Fruit fly (Drosophila melanogaster) whole organism, pupa: ENCODE results near the gene Phlpp.

Experiments used
- CG13204 ChIP-seq: fragments of 200-800 bp; sonication (Bioruptor generic); optimal IDR thresholded peaks from 2 replicates; lab custom pipeline; 2018; ENCODE audit warnings: missing biosample characterization, mild to moderate bottlenecking, missing genetic modification characterization, moderate library complexity
- CG17806 ChIP-seq: fragments of 200-800 bp; sonication (Bioruptor generic); optimal IDR thresholded peaks from 2 replicates; lab custom pipeline; 2018; ENCODE audit warnings: missing biosample characterization, mild to moderate bottlenecking, missing genetic modification characterization, moderate library complexity
- CG34367 ChIP-seq: fragments of 200-800 bp; sonication (Bioruptor generic); optimal IDR thresholded peaks from 2 replicates; lab custom pipeline; 2018; ENCODE audit warnings: missing biosample characterization, mild to moderate bottlenecking, missing genetic modification characterization
- CG9948 ChIP-seq: fragments of 200-800 bp; sonication (Bioruptor generic); optimal IDR thresholded peaks from 2 replicates; lab custom pipeline; 2018; ENCODE audit warnings: missing biosample characterization, mild to moderate bottlenecking, missing genetic modification characterization, moderate library complexity
- EcR ChIP-seq: fragments of 200-800 bp; sonication (Bioruptor generic); optimal IDR thresholded peaks from 3 replicates; lab custom pipeline; 2019; ENCODE audit warnings: missing biosample characterization, missing genetic modification characterization, mild to moderate bottlenecking, moderate library complexity, missing genetic modification reagents
- Ets98B ChIP-seq: fragments of 200-800 bp; sonication (Bioruptor generic); IDR thresholded peaks from 2 replicates; pipeline ENCODE4 v1.3.6; 2022; ENCODE audit warnings: missing biosample characterization, missing genetic modification characterization
- Pif1B ChIP-seq: fragments of 200-800 bp; sonication (Bioruptor generic); optimal IDR thresholded peaks from 3 replicates; lab custom pipeline; 2016; ENCODE audit warnings: missing biosample characterization, missing genetic modification characterization

dm6 chr2L:19071713-19072112 is 12.8 kb downstream of the Phlpp start:
- TF ChIP-seq CG13204 (no peak), EcR (GFP tag; lab: Kevin White, UChicago) (no peak), CG9948 (tag; lab: Kevin White, UChicago) (no peak), Pif1B (no peak), CG17806 (tag; lab: Kevin White, UChicago) (no peak), CG34367 (tag; lab: Kevin White, UChicago) (no peak), Ets98B (GFP tag; lab: Robert Waterston, UW) (no peak)
